Worm (Caenorhabditis elegans) whole organism, mixed stage, embryonic: ENCODE data around the gene col-108.

Experiments used
- cnd-1 ChIP-seq: fragments of 200-800 bp; sonication (Bioruptor generic); optimal IDR thresholded peaks from 2 replicates; lab custom pipeline; 2018; ENCODE audit warnings: mild to moderate bottlenecking, missing genetic modification characterization, missing compliant biosample characterization
- flh-1 ChIP-seq: fragments of 200-800 bp; sonication (Bioruptor generic); optimal IDR thresholded peaks from 2 replicates; lab custom pipeline; 2018; ENCODE audit warnings: mild to moderate bottlenecking, missing genetic modification characterization, moderate library complexity, missing compliant biosample characterization
- lsy-2 ChIP-seq: fragments of 150-350 bp; optimal IDR thresholded peaks from 2 replicates; lab custom pipeline; 2014; ENCODE audit warnings: missing biosample characterization, missing genetic modification characterization
- mep-1 ChIP-seq: fragments of 150-350 bp; optimal IDR thresholded peaks from 2 replicates; lab custom pipeline; 2017; ENCODE audit warnings: missing biosample characterization, missing genetic modification reagents, missing genetic modification characterization, inconsistent platforms
- nhr-12 ChIP-seq: fragments of 150-350 bp; optimal IDR thresholded peaks from 2 replicates; lab custom pipeline; 2014; ENCODE audit warnings: missing biosample characterization, missing genetic modification characterization
- nhr-76 ChIP-seq: sonication (generic microtip); optimal IDR thresholded peaks from 2 replicates; lab custom pipeline; 2017; ENCODE audit warnings: missing biosample characterization, missing genetic modification characterization
- ztf-11 ChIP-seq: fragments of 150-350 bp; optimal IDR thresholded peaks from 2 replicates; lab custom pipeline; 2014; ENCODE audit warnings: missing biosample characterization, missing genetic modification characterization

DNA sequence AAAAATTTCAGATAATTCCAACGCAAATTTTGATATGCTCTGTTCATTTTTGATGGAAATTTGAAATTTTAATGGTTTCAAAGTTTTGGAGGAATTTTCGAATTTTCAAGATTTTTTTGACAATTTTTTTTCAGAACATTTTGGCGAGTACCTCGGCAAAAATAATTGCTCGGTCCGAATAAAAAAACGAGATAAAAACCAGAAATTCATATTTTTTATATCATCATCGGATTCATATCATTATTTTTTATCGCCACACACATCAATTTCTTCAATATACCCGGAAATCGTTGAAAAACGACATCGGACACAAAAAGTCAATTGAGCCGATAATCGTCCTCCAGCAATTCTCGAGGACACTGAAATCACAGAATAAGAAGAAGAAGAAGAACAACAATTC, 23.4 kb downstream of the col-108 start:
- no peak for TF ChIP-seq mep-1
- TF ChIP-seq lsy-2 (tag; lab: Kevin White, UChicago), result no peak
- TF ChIP-seq nhr-76 (tag; lab: Kevin White, UChicago), result no peak
- TF ChIP-seq flh-1 (GFP tag; lab: Kevin White, UChicago), result no peak
- TF ChIP-seq nhr-12 (tag; lab: Kevin White, UChicago), result no peak
- no peak for TF ChIP-seq ztf-11 (tag; lab: Kevin White, UChicago)
- no peak for TF ChIP-seq cnd-1
